Fruit fly (Drosophila melanogaster) whole organism, pupa: ENCODE measurements around the gene tll.
A peak's percentile ranks its signal among the peaks of the same experiment; 100 is the strongest.

Experiments
- CG10348 ChIP-seq: fragments of 200-800 bp; sonication (Bioruptor generic); IDR thresholded peaks from 2 replicates; pipeline ENCODE4 v1.3.6; 2022; ENCODE audit warnings: missing biosample characterization, missing genetic modification characterization
- CG12605 ChIP-seq: fragments of 200-800 bp; sonication (Bioruptor generic); IDR thresholded peaks from 2 replicates; pipeline ENCODE4 v1.3.6; 2022; ENCODE audit warnings: missing biosample characterization, missing genetic modification characterization
- CG13204 ChIP-seq: fragments of 200-800 bp; sonication (Bioruptor generic); optimal IDR thresholded peaks from 2 replicates; lab custom pipeline; 2018; ENCODE audit warnings: missing biosample characterization, mild to moderate bottlenecking, missing genetic modification characterization, moderate library complexity
- CG14655 ChIP-seq: fragments of 200-800 bp; sonication (Bioruptor generic); optimal IDR thresholded peaks from 3 replicates; lab custom pipeline; 2017; ENCODE audit warnings: mild to moderate bottlenecking, missing biosample characterization, missing genetic modification reagents, missing genetic modification characterization
- CG15710 ChIP-seq: fragments of 200-800 bp; sonication (Bioruptor generic); optimal IDR thresholded peaks from 2 replicates; lab custom pipeline; 2018; ENCODE audit warnings: missing biosample characterization, mild to moderate bottlenecking, missing genetic modification characterization, moderate library complexity
- CG17806 ChIP-seq: fragments of 200-800 bp; sonication (Bioruptor generic); optimal IDR thresholded peaks from 2 replicates; lab custom pipeline; 2018; ENCODE audit warnings: missing biosample characterization, mild to moderate bottlenecking, missing genetic modification characterization, moderate library complexity
- CG32121 ChIP-seq: fragments of 200-800 bp; sonication (Bioruptor generic); IDR thresholded peaks from 2 replicates; pipeline ENCODE4 v1.3.6; 2022; ENCODE audit warnings: missing biosample characterization, missing genetic modification characterization
- CG34367 ChIP-seq: fragments of 200-800 bp; sonication (Bioruptor generic); optimal IDR thresholded peaks from 2 replicates; lab custom pipeline; 2018; ENCODE audit warnings: missing biosample characterization, mild to moderate bottlenecking, missing genetic modification characterization
- CG4496 ChIP-seq: fragments of 200-800 bp; sonication (Bioruptor generic); IDR thresholded peaks from 3 replicates; pipeline ENCODE4 v1.3.6; 2022; ENCODE audit warnings: missing biosample characterization, missing genetic modification characterization
- CG8159 ChIP-seq: fragments of 200-800 bp; sonication (Bioruptor generic); optimal IDR thresholded peaks from 3 replicates; lab custom pipeline; 2018; ENCODE audit warnings: missing biosample characterization, mild to moderate bottlenecking, missing genetic modification characterization, moderate library complexity
- CG8301 ChIP-seq: fragments of 200-800 bp; sonication (Bioruptor generic); optimal IDR thresholded peaks from 2 replicates; lab custom pipeline; 2018; ENCODE audit warnings: missing biosample characterization, mild to moderate bottlenecking, missing genetic modification characterization
- CG9948 ChIP-seq: fragments of 200-800 bp; sonication (Bioruptor generic); optimal IDR thresholded peaks from 2 replicates; lab custom pipeline; 2018; ENCODE audit warnings: missing biosample characterization, mild to moderate bottlenecking, missing genetic modification characterization, moderate library complexity
- D1 ChIP-seq: fragments of 200-800 bp; sonication (Bioruptor generic); optimal IDR thresholded peaks from 2 replicates; lab custom pipeline; 2018; ENCODE audit warnings: missing biosample characterization, mild to moderate bottlenecking, missing genetic modification characterization, moderate library complexity
- EcR ChIP-seq: fragments of 200-800 bp; sonication (Bioruptor generic); optimal IDR thresholded peaks from 3 replicates; lab custom pipeline; 2019; ENCODE audit warnings: missing biosample characterization, missing genetic modification characterization, mild to moderate bottlenecking, moderate library complexity, missing genetic modification reagents
- Ets98B ChIP-seq: fragments of 200-800 bp; sonication (Bioruptor generic); IDR thresholded peaks from 2 replicates; pipeline ENCODE4 v1.3.6; 2022; ENCODE audit warnings: missing biosample characterization, missing genetic modification characterization
- Pif1A ChIP-seq: fragments of 200-800 bp; sonication (Bioruptor generic); optimal IDR thresholded peaks from 3 replicates; lab custom pipeline; 2016; ENCODE audit warnings: missing biosample characterization, missing genetic modification characterization
- Pif1B ChIP-seq: fragments of 200-800 bp; sonication (Bioruptor generic); optimal IDR thresholded peaks from 3 replicates; lab custom pipeline; 2016; ENCODE audit warnings: missing biosample characterization, missing genetic modification characterization
- Snoo ChIP-seq: fragments of 200-800 bp; sonication (Bioruptor generic); optimal IDR thresholded peaks from 3 replicates; lab custom pipeline; 2017; ENCODE audit warnings: missing biosample characterization, mild to moderate bottlenecking, missing genetic modification characterization, inconsistent platforms
- fd96Ca ChIP-seq: fragments of 200-800 bp; sonication (Bioruptor generic); IDR thresholded peaks from 3 replicates; pipeline ENCODE4 v1.3.6; 2022; ENCODE audit warnings: missing biosample characterization, missing genetic modification characterization
- gl ChIP-seq: fragments of 200-800 bp; sonication (Bioruptor generic); optimal IDR thresholded peaks from 2 replicates; lab custom pipeline; 2018; ENCODE audit warnings: missing biosample characterization, mild to moderate bottlenecking, missing genetic modification characterization
- rn ChIP-seq: fragments of 200-800 bp; sonication (Bioruptor generic); IDR thresholded peaks from 2 replicates; pipeline ENCODE4 v1.3.6; 2022; ENCODE audit warnings: missing biosample characterization, missing genetic modification characterization

Gene tll

DNA sequence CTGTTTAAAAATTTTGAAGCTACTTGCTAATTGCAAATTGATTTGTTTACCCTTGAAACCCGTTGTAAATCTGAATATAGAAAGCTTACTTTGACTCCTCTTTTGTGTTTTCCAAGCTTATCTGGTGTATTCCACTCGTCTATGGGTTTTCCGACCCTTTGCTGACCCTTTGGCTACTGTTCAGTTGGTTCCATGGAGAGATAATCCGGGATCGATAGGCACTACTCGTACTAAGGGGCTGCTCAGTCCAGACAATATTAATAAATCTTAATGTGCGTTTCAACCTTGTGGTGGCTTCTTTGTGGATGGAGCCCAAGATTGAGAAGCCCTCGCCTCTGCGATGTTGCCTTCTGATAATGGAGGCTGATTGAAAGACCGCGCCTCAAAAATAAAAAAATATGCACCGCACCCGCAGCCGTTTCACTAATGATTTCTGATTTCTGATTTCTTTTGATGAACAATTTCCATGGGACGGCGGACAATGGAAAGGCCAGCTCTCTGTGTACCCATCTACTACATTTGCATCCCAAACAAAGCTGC is 41.8 kb upstream of the tll start:
- TF ChIP-seq CG15710 (tag; lab: Kevin White, UChicago) (no peak), CG10348 (GFP tag; lab: Robert Waterston, UW) (no peak), CG14655 (GFP tag; lab: Kevin White, UChicago) (no peak), CG17806 (tag; lab: Kevin White, UChicago) (no peak), CG4496 (GFP tag; lab: Robert Waterston, UW) (0 out of 3 replicates have a peak, but pooled peaks have one; percentile 22), Pif1A (GFP tag; lab: Kevin White, UChicago) (no peak), CG12605 (GFP tag; lab: Robert Waterston, UW) (no peak), CG32121 (GFP tag; lab: Robert Waterston, UW) (no peak), CG8159 (tag; lab: Kevin White, UChicago) (no peak), EcR (GFP tag; lab: Kevin White, UChicago) (peak; percentile 65), Pif1B (GFP tag; lab: Kevin White, UChicago) (no peak)

DNA sequence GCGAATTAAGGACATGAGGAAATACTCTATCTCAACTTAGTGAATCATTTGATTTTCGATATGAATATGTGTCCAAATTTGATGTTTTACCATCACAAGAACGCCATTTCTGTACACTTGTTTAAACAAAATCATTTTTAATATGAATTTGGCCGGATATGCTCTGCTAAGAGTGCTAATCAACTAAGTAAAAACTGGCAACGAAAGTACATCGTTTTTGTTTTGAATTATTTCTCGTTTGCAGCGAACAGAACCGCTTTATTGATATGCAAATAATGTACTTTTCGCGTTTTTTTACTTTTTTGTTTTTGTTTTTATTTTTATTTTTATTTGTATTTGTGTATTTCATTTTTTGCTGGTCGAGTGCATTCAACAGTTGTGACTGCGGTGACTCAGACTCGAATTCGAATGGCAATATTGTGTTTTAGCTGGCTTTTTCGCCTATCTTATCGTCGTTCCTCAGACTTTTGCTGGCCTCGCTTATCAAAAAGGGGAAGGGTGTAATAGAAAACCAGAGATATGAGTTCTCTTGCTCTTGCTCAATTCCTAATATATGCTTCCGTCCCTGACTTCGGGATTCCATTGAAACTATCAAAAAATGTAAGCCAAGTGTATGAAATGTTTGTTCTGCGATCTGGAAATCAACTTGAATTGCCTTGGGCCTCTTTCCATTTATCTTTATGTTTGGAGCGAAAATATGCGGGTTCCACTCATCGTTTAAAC is 40.7 kb upstream of the tll start:
- TF ChIP-seq CG32121 (GFP tag; lab: Robert Waterston, UW), result peak; percentile 71; the same call in 1 of the 2 replicates
- TF ChIP-seq CG9948 (tag; lab: Kevin White, UChicago), result peak; percentile 30
- no peak for TF ChIP-seq rn (GFP tag; lab: Robert Waterston, UW)
- TF ChIP-seq CG14655 (GFP tag; lab: Kevin White, UChicago), result peak; percentile 57
- no peak for TF ChIP-seq gl (tag; lab: Kevin White, UChicago)
- TF ChIP-seq CG12605 (GFP tag; lab: Robert Waterston, UW), result no peak
- TF ChIP-seq CG34367 (tag; lab: Kevin White, UChicago), result no peak
- peak; percentile 16; the same call in 1 of the 3 replicates for TF ChIP-seq fd96Ca
- TF ChIP-seq D1 (tag; lab: Kevin White, UChicago), result no peak
- TF ChIP-seq Snoo, result peak; percentile 43
- no peak for TF ChIP-seq EcR (GFP tag; lab: Kevin White, UChicago)
- peak; percentile 43 for TF ChIP-seq Pif1B (GFP tag; lab: Kevin White, UChicago)
- peak; percentile 19 for TF ChIP-seq CG15710 (tag; lab: Kevin White, UChicago)
- TF ChIP-seq CG8159 (tag; lab: Kevin White, UChicago), result peak; percentile 38
- TF ChIP-seq CG4496 (GFP tag; lab: Robert Waterston, UW), result 0 out of 3 replicates have a peak, but pooled peaks have one; percentile 24
- TF ChIP-seq CG8301, result peak; percentile 48
- TF ChIP-seq CG13204, result no peak
- peak; percentile 62 for TF ChIP-seq Pif1A (GFP tag; lab: Kevin White, UChicago)
- peak; percentile 36 for TF ChIP-seq CG17806 (tag; lab: Kevin White, UChicago)
- TF ChIP-seq CG10348 (GFP tag; lab: Robert Waterston, UW), result no peak
- TF ChIP-seq Ets98B, result peak; percentile 40

DNA sequence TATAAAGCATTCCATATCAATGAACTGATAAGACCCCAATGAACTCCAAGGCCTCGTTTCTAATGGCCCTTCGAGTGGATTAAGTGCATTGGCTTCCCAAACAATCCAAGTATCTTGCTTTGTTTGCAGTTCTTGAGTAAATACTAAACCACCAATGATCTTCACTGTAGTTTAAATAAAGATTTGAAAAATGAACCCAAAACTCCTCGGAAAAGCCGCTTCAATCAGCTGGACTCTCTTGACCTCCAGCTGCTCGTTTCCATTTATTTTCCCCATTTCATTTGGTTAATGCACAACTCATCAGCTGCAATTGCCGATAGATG is 40.1 kb upstream of the tll start:
- TF ChIP-seq CG34367 (tag; lab: Kevin White, UChicago) (no peak), D1 (tag; lab: Kevin White, UChicago) (no peak), CG32121 (GFP tag; lab: Robert Waterston, UW) (no peak), CG4496 (GFP tag; lab: Robert Waterston, UW) (no peak), CG10348 (GFP tag; lab: Robert Waterston, UW) (no peak), Ets98B (no peak), CG15710 (tag; lab: Kevin White, UChicago) (no peak), CG8159 (tag; lab: Kevin White, UChicago) (no peak), EcR (GFP tag; lab: Kevin White, UChicago) (no peak)

DNA sequence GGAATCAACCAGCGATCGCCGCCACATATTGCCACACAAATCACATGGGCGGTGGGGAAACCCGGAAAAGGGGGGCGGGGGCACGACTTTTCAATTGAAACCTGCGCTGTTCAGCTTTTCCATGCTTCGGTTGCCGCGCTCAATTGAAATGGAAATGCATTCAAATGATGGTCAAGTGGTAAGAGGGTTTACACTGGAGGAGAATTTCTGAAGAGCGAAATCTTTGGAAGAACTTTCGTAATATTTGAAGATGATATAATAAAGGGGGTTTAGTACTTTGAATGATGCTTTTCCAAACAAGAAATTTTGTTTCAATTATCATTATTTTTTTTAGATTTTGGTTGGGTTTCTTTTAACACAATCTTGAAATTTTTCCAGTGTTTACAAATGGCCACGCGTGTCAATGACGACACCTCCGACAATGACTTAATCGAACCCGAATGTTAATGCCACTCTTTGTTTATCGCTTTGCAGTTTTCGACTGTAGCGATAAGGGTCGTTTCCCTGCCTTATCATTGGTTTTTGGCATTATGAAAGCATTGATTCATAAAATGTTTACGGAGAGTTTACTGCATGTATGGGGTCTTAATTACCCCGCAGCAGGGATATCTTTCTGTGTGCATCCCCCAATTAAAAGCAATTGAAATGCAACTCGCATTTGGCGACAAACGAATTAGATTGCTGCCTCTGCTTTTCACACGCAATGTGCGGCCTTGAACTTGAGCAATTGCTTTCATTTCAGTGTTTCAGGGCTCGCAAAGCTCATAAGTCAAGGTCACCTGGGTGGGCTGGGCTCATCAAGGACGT is 39.5 kb upstream of the tll start:
- TF ChIP-seq fd96Ca, result no peak
- no peak for TF ChIP-seq Pif1B (GFP tag; lab: Kevin White, UChicago)
- TF ChIP-seq Snoo, result peak; percentile 16
- TF ChIP-seq CG8159 (tag; lab: Kevin White, UChicago), result no peak
- TF ChIP-seq CG32121 (GFP tag; lab: Robert Waterston, UW), result no peak
- TF ChIP-seq CG14655 (GFP tag; lab: Kevin White, UChicago), result peak; percentile 25
- TF ChIP-seq CG15710 (tag; lab: Kevin White, UChicago), result no peak
- peak; percentile 13 for TF ChIP-seq Pif1A (GFP tag; lab: Kevin White, UChicago)
- TF ChIP-seq Ets98B, result peak; percentile 29; the same call in 1 of the 2 replicates
- TF ChIP-seq D1 (tag; lab: Kevin White, UChicago), result no peak
- TF ChIP-seq EcR (GFP tag; lab: Kevin White, UChicago), result no peak
- no peak for TF ChIP-seq CG12605 (GFP tag; lab: Robert Waterston, UW)
- peak; percentile 5 for TF ChIP-seq CG9948 (tag; lab: Kevin White, UChicago)
- no peak for TF ChIP-seq CG34367 (tag; lab: Kevin White, UChicago)
- TF ChIP-seq gl (tag; lab: Kevin White, UChicago), result no peak
- no peak for TF ChIP-seq CG4496 (GFP tag; lab: Robert Waterston, UW)
- no peak for TF ChIP-seq CG17806 (tag; lab: Kevin White, UChicago)
- TF ChIP-seq rn (GFP tag; lab: Robert Waterston, UW), result no peak
- peak; percentile 12 for TF ChIP-seq CG8301
- TF ChIP-seq CG13204, result no peak
- TF ChIP-seq CG10348 (GFP tag; lab: Robert Waterston, UW), result no peak
- TF ChIP-seq, all 21 proteins: peak for 6
